Fruit fly (Drosophila melanogaster) whole organism, embryonic: Measurements from ENCODE around the gene CG2841.

Experiments
- ATbp ChIP-seq: fragments of 200-800 bp; sonication (Bioruptor generic); optimal IDR thresholded peaks from 2 replicates; lab custom pipeline; 2017; ENCODE audit warnings: missing biosample characterization, mild to moderate bottlenecking, missing genetic modification characterization, missing genetic modification reagents
- Awh ChIP-seq: fragments of 200-800 bp; sonication (Bioruptor generic); IDR thresholded peaks from 2 replicates; pipeline ENCODE4, ENCODE4 v1.3.6; 2022; ENCODE audit warnings: missing biosample characterization, missing genetic modification characterization
- CG10366 ChIP-seq: fragments of 200-800 bp; sonication (Bioruptor generic); IDR thresholded peaks from 2 replicates; pipeline ENCODE4 v1.3.6; 2022; ENCODE audit warnings: missing biosample characterization, missing genetic modification characterization
- CG10654 ChIP-seq: fragments of 200-800 bp; sonication (Bioruptor generic); optimal IDR thresholded peaks from 2 replicates; lab custom pipeline; 2016; ENCODE audit warnings: missing biosample characterization, missing genetic modification characterization
- CG11456 ChIP-seq: fragments of 200-800 bp; sonication (Bioruptor generic); IDR thresholded peaks from 3 replicates; pipeline ENCODE4 v1.3.6; 2022; ENCODE audit warnings: missing biosample characterization, missing genetic modification characterization
- CG14014 ChIP-seq: fragments of 200-800 bp; sonication (Bioruptor generic); IDR thresholded peaks from 2 replicates; pipeline ENCODE4 v1.3.6; 2022; ENCODE audit warnings: missing biosample characterization, missing genetic modification characterization
- CG1647 ChIP-seq: fragments of 200-800 bp; sonication (Bioruptor generic); optimal IDR thresholded peaks from 3 replicates; lab custom pipeline; 2016; ENCODE audit warnings: missing biosample characterization, missing genetic modification characterization
- CG2120 ChIP-seq: fragments of 200-800 bp; sonication (Bioruptor generic); optimal IDR thresholded peaks from 3 replicates; lab custom pipeline; 2016; ENCODE audit warnings: missing biosample characterization, missing genetic modification characterization
- CG2129 ChIP-seq: fragments of 200-800 bp; sonication (Bioruptor generic); IDR thresholded peaks from 2 replicates; pipeline ENCODE4 v1.3.6; 2022; ENCODE audit warnings: missing biosample characterization, missing genetic modification characterization; ENCODE audit not compliant: partially characterized antibody
- CG2199 ChIP-seq: fragments of 200-800 bp; sonication (Bioruptor generic); IDR thresholded peaks from 3 replicates; pipeline ENCODE4 v1.3.6; 2022; ENCODE audit warnings: missing biosample characterization, missing genetic modification characterization
- CG2875 ChIP-seq: fragments of 200-800 bp; sonication (Bioruptor generic); optimal IDR thresholded peaks from 2 replicates; lab custom pipeline; 2017; ENCODE audit warnings: missing biosample characterization, mild to moderate bottlenecking, missing genetic modification characterization, missing genetic modification reagents
- CG2889 ChIP-seq: fragments of 200-800 bp; sonication (Bioruptor generic); IDR thresholded peaks from 3 replicates; pipeline ENCODE4 v1.3.6; 2022; ENCODE audit warnings: missing biosample characterization, missing genetic modification characterization
- CG4617 ChIP-seq: fragments of 200-800 bp; sonication (Bioruptor generic); optimal IDR thresholded peaks from 3 replicates; lab custom pipeline; 2016; ENCODE audit warnings: missing biosample characterization, missing genetic modification characterization, borderline replicate concordance
- CG4707 ChIP-seq: fragments of 200-800 bp; sonication (Bioruptor generic); optimal IDR thresholded peaks from 2 replicates; lab custom pipeline; 2018; ENCODE audit warnings: missing biosample characterization, mild to moderate bottlenecking, missing genetic modification characterization, moderate library complexity
- CG7271 ChIP-seq: fragments of 200-800 bp; sonication (Bioruptor generic); optimal IDR thresholded peaks from 2 replicates; lab custom pipeline; 2018; ENCODE audit warnings: missing biosample characterization, mild to moderate bottlenecking, missing genetic modification characterization, moderate library complexity
- CG7372 ChIP-seq: fragments of 200-800 bp; sonication (Bioruptor generic); IDR thresholded peaks from 2 replicates; pipeline ENCODE4 v1.3.6; 2022; ENCODE audit warnings: missing biosample characterization, missing genetic modification characterization
- CG7786 ChIP-seq: fragments of 200-800 bp; sonication (Bioruptor generic); optimal IDR thresholded peaks from 2 replicates; lab custom pipeline; 2016; ENCODE audit warnings: missing biosample characterization, missing genetic modification characterization
- CG8281 ChIP-seq: fragments of 200-800 bp; sonication (Bioruptor generic); optimal IDR thresholded peaks from 2 replicates; lab custom pipeline; 2018; ENCODE audit warnings: missing biosample characterization, mild to moderate bottlenecking, missing genetic modification characterization, moderate library complexity
- CTCF ChIP-seq: fragments of 200-800 bp; sonication (Bioruptor generic); optimal IDR thresholded peaks from 2 replicates; lab custom pipeline; 2017; ENCODE audit warnings: missing biosample characterization, mild to moderate bottlenecking, missing genetic modification characterization, moderate library complexity
- CrebB ChIP-seq: fragments of 200-800 bp; sonication (Bioruptor generic); optimal IDR thresholded peaks from 3 replicates; lab custom pipeline; 2018; ENCODE audit warnings: missing biosample characterization, mild to moderate bottlenecking, missing genetic modification characterization
- D19B ChIP-seq: fragments of 200-800 bp; sonication (Bioruptor generic); optimal IDR thresholded peaks from 2 replicates; lab custom pipeline; 2017; ENCODE audit warnings: missing biosample characterization, mild to moderate bottlenecking, missing genetic modification characterization
- Doc2 ChIP-seq: fragments of 200-800 bp; sonication (Bioruptor generic); IDR thresholded peaks from 2 replicates; pipeline ENCODE4 v1.3.6; 2022; ENCODE audit warnings: missing biosample characterization, missing genetic modification characterization
- Fer1 ChIP-seq: fragments of 200-800 bp; sonication (Bioruptor generic); optimal IDR thresholded peaks from 2 replicates; lab custom pipeline; 2017; ENCODE audit warnings: missing biosample characterization, mild to moderate bottlenecking, missing genetic modification characterization
- HmgZ ChIP-seq: fragments of 200-800 bp; sonication (Bioruptor generic); optimal IDR thresholded peaks from 2 replicates; lab custom pipeline; 2018; ENCODE audit warnings: missing biosample characterization, mild to moderate bottlenecking, missing genetic modification characterization
- Hr51 ChIP-seq, 2 experiments: fragments of 200-800 bp; sonication (Bioruptor generic); optimal IDR thresholded peaks; 2 replicates in 1 of 2; 3 replicates in 1 of 2; lab custom pipeline; 2016 to 2018; ENCODE audit warnings: missing biosample characterization in 2 of 2, missing genetic modification characterization in 2 of 2, mild to moderate bottlenecking in 1 of 2, moderate library complexity in 1 of 2
- MTF-1 ChIP-seq: fragments of 200-800 bp; sonication (Bioruptor generic); optimal IDR thresholded peaks from 2 replicates; lab custom pipeline; 2018; ENCODE audit warnings: missing biosample characterization, mild to moderate bottlenecking, missing genetic modification characterization, borderline replicate concordance
- Neu2 ChIP-seq: fragments of 200-800 bp; sonication (Bioruptor generic); optimal IDR thresholded peaks from 3 replicates; lab custom pipeline; 2016; ENCODE audit warnings: missing biosample characterization, missing genetic modification characterization, borderline replicate concordance
- Nf-YA ChIP-seq: fragments of 200-800 bp; sonication (Bioruptor generic); IDR thresholded peaks from 2 replicates; pipeline ENCODE4 v1.3.6; 2022; ENCODE audit warnings: missing biosample characterization, missing genetic modification characterization
- Nf-YC ChIP-seq: fragments of 200-800 bp; optimal IDR thresholded peaks from 3 replicates; lab custom pipeline; 2019; ENCODE audit warnings: missing biosample characterization, mild to moderate bottlenecking, missing genetic modification characterization, moderate library complexity
- Pdp1 ChIP-seq, 2 experiments: fragments of 200-800 bp; sonication (Bioruptor generic); optimal IDR thresholded peaks; 3 replicates each; lab custom pipeline; 2016; ENCODE audit warnings: missing biosample characterization in 2 of 2, missing genetic modification characterization in 2 of 2, mild to moderate bottlenecking in 1 of 2, moderate library complexity in 1 of 2
- Poxn ChIP-seq: fragments of 200-800 bp; sonication (Bioruptor generic); IDR thresholded peaks from 2 replicates; pipeline ENCODE4 v1.3.6; 2022; ENCODE audit warnings: missing biosample characterization, missing genetic modification characterization
- Rfx ChIP-seq: fragments of 200-800 bp; sonication (Bioruptor generic); IDR thresholded peaks from 2 replicates; pipeline ENCODE4 v1.3.6; 2022; ENCODE audit warnings: missing biosample characterization, missing genetic modification characterization
- Spps ChIP-seq: fragments of 200-800 bp; sonication (Bioruptor generic); optimal IDR thresholded peaks from 2 replicates; lab custom pipeline; 2018; ENCODE audit warnings: missing biosample characterization, mild to moderate bottlenecking, missing genetic modification characterization
- Xrp1 ChIP-seq: fragments of 200-800 bp; sonication (Bioruptor generic); IDR thresholded peaks from 2 replicates; pipeline ENCODE4 v1.3.6; 2022; ENCODE audit warnings: missing biosample characterization, missing genetic modification characterization
- ac ChIP-seq: fragments of 200-800 bp; sonication (Bioruptor generic); optimal IDR thresholded peaks from 3 replicates; lab custom pipeline; 2017; ENCODE audit warnings: missing biosample characterization, mild to moderate bottlenecking, missing genetic modification characterization
- dysf ChIP-seq: fragments of 200-800 bp; sonication (Bioruptor generic); IDR thresholded peaks from 3 replicates; pipeline ENCODE4 v1.3.6; 2022; ENCODE audit warnings: missing biosample characterization, missing genetic modification characterization
- fd64A ChIP-seq: fragments of 200-800 bp; sonication (Bioruptor generic); optimal IDR thresholded peaks from 3 replicates; lab custom pipeline; 2018; ENCODE audit warnings: missing biosample characterization, mild to moderate bottlenecking, missing genetic modification characterization
- fru ChIP-seq: fragments of >200 bp; optimal IDR thresholded peaks from 2 replicates; lab custom pipeline; 2017
- jing ChIP-seq: fragments of 200-800 bp; sonication (Bioruptor generic); optimal IDR thresholded peaks from 2 replicates; lab custom pipeline; 2018; ENCODE audit warnings: missing biosample characterization, mild to moderate bottlenecking, missing genetic modification characterization
- nmo ChIP-seq: fragments of 200-800 bp; sonication (Bioruptor generic); optimal IDR thresholded peaks from 2 replicates; lab custom pipeline; 2018; ENCODE audit warnings: missing biosample characterization, mild to moderate bottlenecking, missing genetic modification characterization, moderate library complexity
- pum ChIP-seq: fragments of 200-800 bp; sonication (Bioruptor generic); optimal IDR thresholded peaks from 2 replicates; lab custom pipeline; 2016; ENCODE audit warnings: missing biosample characterization, missing genetic modification characterization
- row ChIP-seq: fragments of 200-800 bp; sonication (Bioruptor generic); IDR thresholded peaks from 3 replicates; pipeline ENCODE4 v1.3.6; 2022; ENCODE audit warnings: missing biosample characterization, missing genetic modification characterization
- schlank ChIP-seq: fragments of 200-800 bp; sonication (Bioruptor generic); optimal IDR thresholded peaks from 2 replicates; lab custom pipeline; 2018; ENCODE audit warnings: missing biosample characterization, mild to moderate bottlenecking, missing genetic modification characterization
- sens-2 ChIP-seq: fragments of 200-800 bp; sonication (Bioruptor generic); IDR thresholded peaks from 2 replicates; pipeline ENCODE4 v1.3.6; 2022; ENCODE audit warnings: missing biosample characterization, missing genetic modification characterization
- slp2 ChIP-seq: fragments of 200-800 bp; sonication (Bioruptor generic); optimal IDR thresholded peaks from 2 replicates; lab custom pipeline; 2016; ENCODE audit warnings: missing biosample characterization, missing genetic modification characterization
- sna ChIP-seq: fragments of 200-800 bp; sonication (Bioruptor generic); IDR thresholded peaks from 2 replicates; pipeline ENCODE4 v1.3.6; 2022; ENCODE audit warnings: missing biosample characterization, missing genetic modification characterization; ENCODE audit not compliant: partially characterized antibody
- tup ChIP-seq: fragments of 200-800 bp; sonication (Bioruptor generic); optimal IDR thresholded peaks from 2 replicates; lab custom pipeline; 2016; ENCODE audit warnings: missing biosample characterization, mild to moderate bottlenecking, missing genetic modification characterization, moderate library complexity
- zf30C ChIP-seq: fragments of 200-800 bp; sonication (Bioruptor generic); optimal IDR thresholded peaks from 3 replicates; lab custom pipeline; 2018; ENCODE audit warnings: missing biosample characterization, mild to moderate bottlenecking, missing genetic modification characterization

CG2841 gene

dm6 chrX:2301069-2301508 is 65.1 kb downstream of the CG2841 start (continued):
- TF ChIP-seq Hr51 (GFP tag; optimal IDR thresholded peaks at IDR 0.05; lab: Kevin White, UChicago) (peak in 1 of 2 experiments; percentile 55), ATbp (no peak), Doc2 (GFP tag; lab: Robert Waterston, UW) (no peak), CG8281 (no peak)
- TF ChIP-seq, all 482 proteins: peak for 160

DNA sequence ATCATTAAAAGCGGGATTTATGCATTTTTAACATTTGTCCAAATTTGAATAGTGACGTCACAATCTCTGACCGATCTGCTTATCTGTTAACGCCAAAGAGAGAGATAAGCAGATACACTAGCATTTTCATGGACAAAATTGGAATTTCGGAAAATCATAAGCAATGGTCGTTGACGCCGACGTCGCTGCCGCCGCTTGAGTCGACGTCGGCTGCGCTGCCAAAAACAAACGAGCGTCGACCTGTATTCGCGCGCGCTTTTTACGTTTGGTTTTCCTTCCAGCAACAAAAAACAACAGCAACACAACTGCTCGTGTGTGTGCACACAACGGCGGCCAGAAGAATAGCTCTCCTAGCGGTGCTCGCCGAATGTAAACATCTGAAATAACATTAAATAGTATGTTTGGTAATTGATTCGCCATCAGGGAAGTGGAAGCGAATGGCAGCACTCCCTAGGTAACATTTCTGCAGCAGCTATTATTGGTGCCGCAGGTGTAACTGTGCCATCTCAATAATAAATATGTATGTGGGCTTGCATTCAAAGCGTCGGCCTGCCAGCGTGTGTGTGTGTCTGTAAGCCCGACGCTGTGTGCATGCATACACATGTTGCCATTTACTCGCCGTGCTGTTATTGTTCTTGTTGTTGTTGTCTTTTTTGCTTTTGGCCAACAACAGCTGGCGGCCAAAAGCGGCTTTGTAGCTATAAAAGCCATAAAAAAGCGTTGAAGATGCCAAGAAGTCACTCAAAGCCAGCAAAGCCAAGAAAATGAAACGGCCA is 65.7 kb downstream of the CG2841 start:
- peak; percentile 62 for TF ChIP-seq CTCF (GFP tag; lab: Kevin White, UChicago)
- peak; percentile 95 for TF ChIP-seq jing (GFP tag; lab: Kevin White, UChicago)
- TF ChIP-seq fru (lab: Kevin White, UChicago): no peak
- no peak for TF ChIP-seq sna (GFP tag; lab: Robert Waterston, UW)
- TF ChIP-seq CG7271 (tag; lab: Kevin White, UChicago): peak; percentile 11
- TF ChIP-seq CG7372 (GFP tag; lab: Robert Waterston, UW): peak; percentile 96
- TF ChIP-seq CrebB (tag; lab: Kevin White, UChicago): peak; percentile 94
- TF ChIP-seq CG2199: peak; percentile 98
- TF ChIP-seq CG11456 (GFP tag; lab: Robert Waterston, UW): peak; percentile 97
- peak; percentile 88 for TF ChIP-seq Spps (tag; lab: Kevin White, UChicago)
- peak; percentile 69 for TF ChIP-seq CG4617 (GFP tag; lab: Kevin White, UChicago)
- peak; percentile 96 for TF ChIP-seq CG14014 (GFP tag; lab: Robert Waterston, UW)
- peak; percentile 98 for TF ChIP-seq sens-2 (GFP tag; lab: Robert Waterston, UW)
- peak; percentile 75 for TF ChIP-seq D19B (GFP tag; lab: Kevin White, UChicago)
- peak; percentile 86 for TF ChIP-seq tup (GFP tag; lab: Kevin White, UChicago)
- TF ChIP-seq CG4707: peak; percentile 91
- TF ChIP-seq Awh (GFP tag; lab: Robert Waterston, UW): peak; percentile 99
- TF ChIP-seq dysf (GFP tag; lab: Robert Waterston, UW): peak; percentile 97
- no peak for TF ChIP-seq zf30C
- TF ChIP-seq CG2120: peak; percentile 94
- TF ChIP-seq CG10654 (GFP tag; lab: Kevin White, UChicago): peak; percentile 84
- TF ChIP-seq ac (GFP tag; lab: Kevin White, UChicago): peak; percentile 63
- peak; percentile 94 for TF ChIP-seq row (GFP tag; lab: Robert Waterston, UW)
- TF ChIP-seq Neu2 (GFP tag; lab: Kevin White, UChicago): no peak
- TF ChIP-seq schlank (tag; lab: Kevin White, UChicago): peak; percentile 94
- TF ChIP-seq MTF-1: peak; percentile 88
- TF ChIP-seq Nf-YC (tag; lab: Kevin White, UChicago): peak; percentile 63
- peak; percentile 94 for TF ChIP-seq CG7786 (GFP tag; lab: Kevin White, UChicago)
- TF ChIP-seq HmgZ: peak; percentile 94
- TF ChIP-seq pum (GFP tag; lab: Kevin White, UChicago): peak; percentile 93
- TF ChIP-seq CG2889 (GFP tag; lab: Robert Waterston, UW): peak; percentile 95
- TF ChIP-seq Fer1 (GFP tag; lab: Kevin White, UChicago): peak; percentile 91
- peak; percentile 96 for TF ChIP-seq nmo (GFP tag; lab: Kevin White, UChicago)
- TF ChIP-seq CG2875 (GFP tag; lab: Kevin White, UChicago): peak; percentile 96
- peak; percentile 95 for TF ChIP-seq slp2 (GFP tag; lab: Kevin White, UChicago)
- TF ChIP-seq CG2129 (GFP tag; lab: Robert Waterston, UW): no peak
- TF ChIP-seq fd64A: peak; percentile 94
- TF ChIP-seq Xrp1 (GFP tag; lab: Robert Waterston, UW): peak; percentile 96
- TF ChIP-seq Rfx (GFP tag; lab: Robert Waterston, UW): peak; percentile 97
- TF ChIP-seq Poxn (GFP tag; lab: Robert Waterston, UW): peak; percentile 72
- TF ChIP-seq CG1647: peak; percentile 83
- peak; percentile 84 to 90 for TF ChIP-seq Pdp1 (GFP tag; optimal IDR thresholded peaks at IDR 0.05; lab: Kevin White, UChicago)
- peak; percentile 96 for TF ChIP-seq Nf-YA (GFP tag; lab: Robert Waterston, UW)
- peak; percentile 98 for TF ChIP-seq CG10366 (GFP tag; lab: Robert Waterston, UW)
